Worm (Caenorhabditis elegans): Measurements from ENCODE around the gene Y50D4A.6.

Y50D4A.6 gene

DNA sequence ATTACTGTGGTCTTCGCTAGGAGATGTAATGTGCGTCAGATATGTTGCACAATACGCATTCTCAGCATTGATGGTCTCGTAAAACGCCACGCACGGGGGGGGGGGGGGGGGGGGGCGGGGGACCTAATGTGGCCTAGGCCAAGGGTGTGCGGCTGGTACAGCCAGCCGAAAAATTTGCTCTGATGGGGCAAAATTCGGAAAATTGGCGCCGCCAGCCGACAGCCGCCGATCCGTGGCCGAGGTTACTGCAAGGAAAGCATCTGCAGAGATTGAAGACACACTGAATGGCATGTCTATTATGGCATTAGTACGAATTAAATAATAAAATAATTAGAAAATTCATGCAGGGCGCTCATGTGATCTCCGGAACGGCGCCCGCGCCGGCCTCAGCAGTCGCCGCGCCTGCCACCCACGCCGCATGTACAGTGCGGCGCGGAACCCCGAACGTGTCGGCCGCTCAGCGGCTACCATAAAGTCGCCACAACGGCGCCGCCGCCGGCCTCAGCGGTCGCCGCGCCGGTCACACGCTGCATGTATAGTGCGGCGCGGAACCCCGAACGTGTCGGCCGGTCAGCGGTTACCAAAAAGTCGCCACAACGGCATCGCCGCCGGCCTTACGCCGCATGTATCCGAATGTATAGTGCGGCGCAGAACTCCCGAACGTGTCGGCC is at the start of gene Y50D4A.6:
Y50D4A.6 (minus strand) TSS at position 51 of the 671 bp plus-strand sequence.
- TF ChIP-seq egl-18 (GFP tag; IDR thresholded peaks at IDR 0.05): no peak
- no peak for TF ChIP-seq sea-2 (GFP tag; IDR thresholded peaks at IDR 0.05)
- TF ChIP-seq ceh-91 (GFP tag; IDR thresholded peaks at IDR 0.05): no peak
- TF ChIP-seq hmg-1.2 (GFP tag; IDR thresholded peaks at IDR 0.05): peak; percentile 36
- no peak for TF ChIP-seq B0336.3 (GFP tag; IDR thresholded peaks at IDR 0.05)
- TF ChIP-seq snpc-4 (GFP tag; optimal IDR thresholded peaks at IDR 0.05): no peak
- TF ChIP-seq snpc-4 (tag; optimal IDR thresholded peaks at IDR 0.05): peak in 2 of 4 experiments; percentile 31 to 54
- TF ChIP-seq cebp-1 (GFP tag; IDR thresholded peaks at IDR 0.05): no peak
- TF ChIP-seq cebp-1 (tag; optimal IDR thresholded peaks at IDR 0.05): no peak
- no peak for TF ChIP-seq C06A6.2 (GFP tag; conservative IDR thresholded peaks at IDR 0.05)
- TF ChIP-seq D2030.7 (GFP tag; IDR thresholded peaks at IDR 0.05): no peak
- no peak for TF ChIP-seq efl-1 (GFP tag; optimal IDR thresholded peaks at IDR 0.05)
- TF ChIP-seq lin-26 (GFP tag; IDR thresholded peaks at IDR 0.05): no peak
- no peak for TF ChIP-seq aptf-2 (GFP tag; conservative IDR thresholded peaks at IDR 0.05)
- TF ChIP-seq zfh-2 (GFP tag; conservative IDR thresholded peaks at IDR 0.05): peak; percentile 93
- TF ChIP-seq zim-3 (tag; optimal IDR thresholded peaks at IDR 0.05): no peak
- peak; percentile 95 for TF ChIP-seq egrh-3 (GFP tag; IDR thresholded peaks at IDR 0.05)
- no peak for TF ChIP-seq let-607 (tag; optimal IDR thresholded peaks at IDR 0.05)
- TF ChIP-seq Y53G8AR.9 (GFP tag; conservative IDR thresholded peaks at IDR 0.05): no peak
- no peak for TF ChIP-seq F22D6.2 (tag; optimal IDR thresholded peaks at IDR 0.05)
- TF ChIP-seq dox-1 (GFP tag; IDR thresholded peaks at IDR 0.05): no peak
- TF ChIP-seq F55B11.4 (tag; optimal IDR thresholded peaks at IDR 0.05; ENCODE audit: borderline replicate concordance, insufficient read depth): no peak
- TF ChIP-seq F37B4.10 (GFP tag; IDR thresholded peaks at IDR 0.05): no peak

ce11 chrV:1244021-1244708 is 45.1 kb upstream of the Y50D4A.6 start:
- no peak for TF ChIP-seq ztf-22 (GFP tag; optimal IDR thresholded peaks at IDR 0.05)
- TF ChIP-seq sea-2 (GFP tag; IDR thresholded peaks at IDR 0.05): no peak
- TF ChIP-seq athp-1 (tag; optimal IDR thresholded peaks at IDR 0.05): no peak
- no peak for TF ChIP-seq bed-2 (GFP tag; IDR thresholded peaks at IDR 0.05)
- no peak for TF ChIP-seq cebp-2 (GFP tag; IDR thresholded peaks at IDR 0.05)
- TF ChIP-seq hsf-1 (GFP tag; IDR thresholded peaks at IDR 0.05): no peak
- TF ChIP-seq egl-18 (GFP tag; IDR thresholded peaks at IDR 0.05): no peak

- TF ChIP-seq lin-40 (tag; optimal IDR thresholded peaks at IDR 0.05): no peak
- TF ChIP-seq lir-1 (GFP tag; conservative IDR thresholded peaks at IDR 0.05): no peak
- no peak for TF ChIP-seq ztf-22 (GFP tag; optimal IDR thresholded peaks at IDR 0.05)
- no peak for TF ChIP-seq xnd-1 (tag; optimal IDR thresholded peaks at IDR 0.05)
- no peak for TF ChIP-seq ccch-3 (GFP tag; optimal IDR thresholded peaks at IDR 0.05)
- no peak for TF ChIP-seq ekl-4 (GFP tag; IDR thresholded peaks at IDR 0.05)
- no peak for TF ChIP-seq sea-2 (GFP tag; IDR thresholded peaks at IDR 0.05)
- TF ChIP-seq ztf-6 (GFP tag; IDR thresholded peaks at IDR 0.05): no peak
- TF ChIP-seq lin-35 (GFP tag; optimal IDR thresholded peaks at IDR 0.05): no peak
- TF ChIP-seq nhr-27 (tag; optimal IDR thresholded peaks at IDR 0.05): no peak
These were observed 43.9 kb upstream of the Y50D4A.6 start for ce11 chrV:1243011-1243410.

All from whole organism, young adult.